Fruit fly (Drosophila melanogaster) whole organism: ENCODE measurements around the gene CG4998.

Experiments used
- CG8478 ChIP-seq: fragments of >200 bp; optimal IDR thresholded peaks from 2 replicates; lab custom pipeline; 2018; ENCODE audit warnings: inconsistent platforms
- Dll ChIP-seq: fragments of >200 bp; optimal IDR thresholded peaks from 2 replicates; lab custom pipeline; 2017
- EcR ChIP-seq, 2 experiments: fragments of >200 bp; optimal IDR thresholded peaks; 2 replicates each; lab custom pipeline; 2017; ENCODE audit warnings: missing biosample characterization in 2 of 2, missing genetic modification characterization in 2 of 2, missing genetic modification reagents in 2 of 2
- pan ChIP-seq: fragments of >200 bp; optimal IDR thresholded peaks from 2 replicates; lab custom pipeline; 2017
- psq ChIP-seq: fragments of >200 bp; optimal IDR thresholded peaks from 2 replicates; lab custom pipeline; 2017
- usp ChIP-seq: fragments of >200 bp; optimal IDR thresholded peaks from 2 replicates; lab custom pipeline; 2017; ENCODE audit warnings: missing biosample characterization, missing genetic modification characterization, mixed read lengths

Gene CG4998

DNA sequence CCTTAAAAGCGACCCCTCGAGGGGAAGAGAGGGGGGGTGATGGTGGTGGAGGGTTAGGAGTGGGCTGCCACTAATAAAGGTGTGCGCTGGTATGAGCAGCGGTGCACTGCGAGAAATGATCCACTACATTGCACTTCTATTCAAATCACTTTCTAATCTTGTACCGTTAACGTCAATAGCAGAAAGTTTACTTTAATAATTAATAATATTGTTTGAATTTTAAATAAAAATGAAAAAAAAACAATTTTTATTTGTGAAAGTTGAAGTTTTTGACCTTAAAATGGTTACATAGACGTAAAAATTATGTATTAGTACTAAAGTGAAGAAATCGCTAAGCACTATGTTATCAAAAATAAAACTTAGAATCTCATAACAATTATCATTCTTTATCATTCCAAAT, 54.1 kb downstream of the CG4998 start:
- TF ChIP-seq Dll: no peak
- no peak for TF ChIP-seq EcR (GFP tag; optimal IDR thresholded peaks at IDR 0.05; lab: Kevin White, UChicago)
- no peak for TF ChIP-seq psq (lab: Kevin White, UChicago)
- no peak for TF ChIP-seq usp
- no peak for TF ChIP-seq CG8478 (lab: Kevin White, UChicago)
- TF ChIP-seq pan (lab: Kevin White, UChicago): no peak

DNA sequence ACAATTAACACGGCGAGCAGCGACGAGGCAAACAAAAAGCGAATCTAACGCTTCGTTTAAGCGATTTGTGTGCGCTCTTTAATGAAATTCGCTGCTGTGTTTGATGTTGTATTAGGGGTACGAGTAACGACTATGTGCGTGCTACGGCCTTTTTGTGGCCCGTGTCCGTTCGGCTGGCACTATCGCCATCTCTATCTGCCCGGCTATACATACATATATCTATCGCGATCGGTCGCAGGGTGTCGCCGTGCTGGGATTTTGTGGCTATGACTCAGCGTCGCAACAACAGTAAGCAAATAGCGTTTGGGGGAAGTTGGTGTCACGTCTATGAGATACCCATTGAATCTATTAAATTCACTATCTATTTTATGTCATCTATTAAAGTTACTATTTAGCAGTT, 54.9 kb downstream of the CG4998 start:
- TF ChIP-seq pan (lab: Kevin White, UChicago) (no peak), EcR (GFP tag; optimal IDR thresholded peaks at IDR 0.05; lab: Kevin White, UChicago) (no peak), psq (lab: Kevin White, UChicago) (no peak), Dll (no peak), CG8478 (lab: Kevin White, UChicago) (no peak)

DNA sequence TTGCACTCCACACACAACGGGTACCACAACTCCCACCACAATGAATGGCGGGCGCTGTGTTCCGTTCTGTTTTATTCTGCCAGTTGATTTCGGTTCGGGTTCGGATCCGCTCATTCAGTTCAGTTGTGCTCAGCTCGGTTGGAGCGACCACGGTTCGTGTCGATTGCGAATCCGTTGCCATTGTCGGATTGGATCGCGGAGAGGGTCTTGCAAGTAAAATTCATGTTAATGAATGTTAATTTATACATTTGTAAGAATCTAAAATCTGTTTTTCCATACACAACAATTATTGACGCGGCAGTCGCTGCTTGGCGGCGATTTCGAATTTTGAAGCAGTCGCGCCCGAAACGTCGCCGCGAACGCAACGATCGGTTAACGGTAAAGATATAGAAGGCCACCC, 55.7 kb downstream of the CG4998 start, which contains the start of gene Gagr:
Gagr (plus strand) TSS at position 81 of the 400 bp plus-strand sequence.
- no peak for TF ChIP-seq EcR (GFP tag; optimal IDR thresholded peaks at IDR 0.05; lab: Kevin White, UChicago)
- no peak for TF ChIP-seq CG8478 (lab: Kevin White, UChicago)
- no peak for TF ChIP-seq psq (lab: Kevin White, UChicago)
- TF ChIP-seq Dll: no peak
- TF ChIP-seq pan (lab: Kevin White, UChicago): no peak
- TF ChIP-seq usp: no peak
